Worm (Caenorhabditis elegans) whole organism, young adult: Measurements from ENCODE around the gene dhs-21.

Experiments
- B0019.2 ChIP-seq: fragments of 200-800 bp; sonication (Bioruptor generic); conservative IDR thresholded peaks from 2 replicates; pipeline ENCODE4 v1.3.6; 2022; ENCODE audit warnings: missing genetic modification reagents, missing genetic modification characterization, missing compliant biosample characterization
- F10E7.11 ChIP-seq: sonication (generic microtip); optimal IDR thresholded peaks from 2 replicates; lab custom pipeline; 2017; ENCODE audit warnings: mild to moderate bottlenecking, missing genetic modification characterization, moderate library complexity, missing compliant biosample characterization
- F22D6.2 ChIP-seq: sonication (generic microtip); optimal IDR thresholded peaks from 2 replicates; lab custom pipeline; 2016; ENCODE audit warnings: mild to moderate bottlenecking, missing genetic modification characterization, missing compliant biosample characterization
- F33H1.4 ChIP-seq: fragments of 200-800 bp; sonication (Bioruptor generic); IDR thresholded peaks from 2 replicates; pipeline ENCODE4 v1.3.6; 2022; ENCODE audit warnings: missing genetic modification reagents, missing genetic modification characterization, missing compliant biosample characterization
- F39B2.1 ChIP-seq: fragments of 200-800 bp; sonication (Bioruptor generic); IDR thresholded peaks from 2 replicates; pipeline ENCODE4 v1.3.6; 2022; ENCODE audit warnings: missing genetic modification reagents, missing genetic modification characterization, missing compliant biosample characterization
- T07F8.4 ChIP-seq: sonication (generic microtip); optimal IDR thresholded peaks from 2 replicates; lab custom pipeline; 2016; ENCODE audit warnings: mild to moderate bottlenecking, missing genetic modification characterization, moderate library complexity, missing compliant biosample characterization
- ZK185.1 ChIP-seq: sonication (generic microtip); optimal IDR thresholded peaks from 2 replicates; lab custom pipeline; 2016; ENCODE audit warnings: mild to moderate bottlenecking, missing genetic modification characterization, missing compliant biosample characterization; ENCODE audit not compliant: poor library complexity, severe bottlenecking
- aptf-3 ChIP-seq: fragments of 200-800 bp; sonication (Bioruptor generic); IDR thresholded peaks from 2 replicates; pipeline ENCODE4 v1.3.6; 2022; ENCODE audit warnings: missing genetic modification characterization, missing compliant biosample characterization
- ceh-27 ChIP-seq: fragments of 200-800 bp; sonication (Bioruptor generic); optimal IDR thresholded peaks from 2 replicates; lab custom pipeline; 2018; ENCODE audit warnings: mild to moderate bottlenecking, missing genetic modification characterization, moderate library complexity, missing compliant biosample characterization
- ceh-40 ChIP-seq: fragments of 200-800 bp; sonication (Bioruptor generic); IDR thresholded peaks from 2 replicates; pipeline ENCODE4 v1.3.6; 2022; ENCODE audit warnings: missing genetic modification characterization, missing compliant biosample characterization
- ceh-58 ChIP-seq: fragments of 200-800 bp; sonication (Bioruptor generic); IDR thresholded peaks from 2 replicates; pipeline ENCODE4 v1.3.6; 2022; ENCODE audit warnings: missing genetic modification characterization, missing compliant biosample characterization
- ceh-91 ChIP-seq: fragments of 200-800 bp; sonication (Bioruptor generic); IDR thresholded peaks from 2 replicates; pipeline ENCODE4 v1.3.6; 2022; ENCODE audit warnings: missing genetic modification reagents, missing genetic modification characterization, missing compliant biosample characterization
- dox-1 ChIP-seq: fragments of 200-800 bp; sonication (Bioruptor generic); IDR thresholded peaks from 2 replicates; pipeline ENCODE4 v1.3.6; 2022; ENCODE audit warnings: missing genetic modification reagents, missing genetic modification characterization, missing compliant biosample characterization
- dpff-1 ChIP-seq: sonication (generic microtip); optimal IDR thresholded peaks from 2 replicates; lab custom pipeline; 2017; ENCODE audit warnings: mild to moderate bottlenecking, missing genetic modification characterization, missing compliant biosample characterization
- dpl-1 ChIP-seq: fragments of 150-350 bp; optimal IDR thresholded peaks from 2 replicates; lab custom pipeline; 2014; ENCODE audit warnings: missing biosample characterization, missing genetic modification reagents, missing genetic modification characterization
- efl-1 ChIP-seq: fragments of 150-350 bp; optimal IDR thresholded peaks from 2 replicates; lab custom pipeline; 2014; ENCODE audit warnings: missing biosample characterization, missing genetic modification reagents, missing genetic modification characterization
- egl-18 ChIP-seq: fragments of 200-800 bp; sonication (Bioruptor generic); IDR thresholded peaks from 2 replicates; pipeline ENCODE4 v1.3.6; 2022; ENCODE audit warnings: missing genetic modification reagents, missing genetic modification characterization, missing compliant biosample characterization
- fkh-3 ChIP-seq: sonication (generic microtip); optimal IDR thresholded peaks from 2 replicates; lab custom pipeline; 2016; ENCODE audit warnings: mild to moderate bottlenecking, missing genetic modification characterization, missing compliant biosample characterization
- hmg-1.2 ChIP-seq: fragments of 200-800 bp; sonication (Bioruptor generic); IDR thresholded peaks from 2 replicates; pipeline ENCODE4 v1.3.6; 2022; ENCODE audit warnings: missing genetic modification reagents, missing genetic modification characterization, missing compliant biosample characterization
- hmg-20 ChIP-seq: fragments of 200-800 bp; sonication (Bioruptor generic); IDR thresholded peaks from 2 replicates; pipeline ENCODE4 v1.3.6; 2022; ENCODE audit warnings: missing genetic modification reagents, missing genetic modification characterization, missing compliant biosample characterization
- let-607 ChIP-seq, 2 experiments: fragments of 200-800 bp in 1 of 2; sonication (Bioruptor generic) in 1 of 2; sonication (generic microtip) in 1 of 2; optimal IDR thresholded peaks; 2 replicates each; lab custom pipeline; 2016 to 2018; ENCODE audit warnings: mild to moderate bottlenecking in 2 of 2, missing compliant biosample characterization in 2 of 2, missing genetic modification characterization in 2 of 2, moderate library complexity in 2 of 2, missing genotype in 1 of 2
- lin-54 ChIP-seq: fragments of 200-800 bp; sonication (Bioruptor generic); optimal IDR thresholded peaks from 2 replicates; lab custom pipeline; 2018; ENCODE audit warnings: mild to moderate bottlenecking, missing genetic modification characterization, missing compliant biosample characterization
- lir-1 ChIP-seq: fragments of 200-800 bp; sonication (Bioruptor generic); conservative IDR thresholded peaks from 2 replicates; pipeline ENCODE4 v1.3.6; 2022; ENCODE audit warnings: missing genetic modification reagents, missing genetic modification characterization, missing compliant biosample characterization
- lsl-1 ChIP-seq: fragments of 200-800 bp; sonication (Bioruptor generic); optimal IDR thresholded peaks from 2 replicates; lab custom pipeline; 2018; ENCODE audit warnings: mild to moderate bottlenecking, missing genetic modification characterization, moderate library complexity, missing compliant biosample characterization
- madf-3 ChIP-seq: fragments of 200-800 bp; sonication (Bioruptor generic); IDR thresholded peaks from 2 replicates; pipeline ENCODE4 v1.3.6; 2022; ENCODE audit warnings: missing genetic modification reagents, missing genetic modification characterization, missing compliant biosample characterization
- madf-6 ChIP-seq: fragments of 200-800 bp; sonication (Bioruptor generic); IDR thresholded peaks from 2 replicates; pipeline ENCODE4 v1.3.6; 2022; ENCODE audit warnings: missing genetic modification reagents, missing genetic modification characterization, missing compliant biosample characterization
- madf-8 ChIP-seq: fragments of 200-800 bp; sonication (Bioruptor generic); conservative IDR thresholded peaks from 2 replicates; pipeline ENCODE4 v1.3.6; 2022; ENCODE audit warnings: missing genetic modification reagents, missing genetic modification characterization, missing compliant biosample characterization
- mes-4 ChIP-seq: sonication (generic microtip); optimal IDR thresholded peaks from 2 replicates; lab custom pipeline; 2016; ENCODE audit warnings: missing genotype, missing genetic modification characterization, missing compliant biosample characterization
- nhr-90 ChIP-seq: sonication (generic microtip); optimal IDR thresholded peaks from 2 replicates; lab custom pipeline; 2016; ENCODE audit warnings: missing genotype, mild to moderate bottlenecking, missing genetic modification characterization, missing compliant biosample characterization
- rcor-1 ChIP-seq: fragments of 200-800 bp; sonication (Bioruptor generic); IDR thresholded peaks from 2 replicates; pipeline ENCODE4 v1.3.6; 2022; ENCODE audit warnings: missing genetic modification reagents, missing genetic modification characterization, missing compliant biosample characterization
- rec-8 ChIP-seq, 2 experiments: sonication (generic microtip); optimal IDR thresholded peaks; 2 replicates each; lab custom pipeline; 2016; ENCODE audit warnings: mild to moderate bottlenecking in 2 of 2, missing genetic modification characterization in 2 of 2, missing genetic modification reagents in 2 of 2, missing genotype in 2 of 2, missing biosample characterization in 1 of 2, missing compliant biosample characterization in 1 of 2, moderate library complexity in 1 of 2
- rpc-1 ChIP-seq, 2 experiments: fragments of 150-350 bp in 1 of 2; sonication (generic microtip) in 1 of 2; optimal IDR thresholded peaks; 2 replicates each; lab custom pipeline; 2014 to 2018; ENCODE audit warnings: missing biosample characterization in 1 of 2, missing genetic modification characterization in 1 of 2, missing genetic modification reagents in 1 of 2, missing genotype in 1 of 2
- snpc-4 ChIP-seq, 5 experiments: fragments of 150-350 bp in 1 of 5; sonication (generic microtip) in 4 of 5; optimal IDR thresholded peaks; 2 replicates each; lab custom pipeline; 2014 to 2018; ENCODE audit warnings: missing genetic modification characterization in 5 of 5, missing biosample characterization in 3 of 5, antibody characterized with exemption in 2 of 5, mild to moderate bottlenecking in 2 of 5, missing compliant biosample characterization in 2 of 5, missing genotype in 2 of 5, moderate library complexity in 2 of 5, missing genetic modification reagents in 1 of 5
- somi-1 ChIP-seq: fragments of 200-800 bp; sonication (Bioruptor generic); optimal IDR thresholded peaks from 2 replicates; lab custom pipeline; 2018; ENCODE audit warnings: mild to moderate bottlenecking, missing genetic modification characterization, missing compliant biosample characterization
- tbp1 ChIP-seq: fragments of 200-800 bp; sonication (Bioruptor generic); optimal IDR thresholded peaks from 2 replicates; lab custom pipeline; 2018; ENCODE audit warnings: mild to moderate bottlenecking, missing genetic modification characterization, missing compliant biosample characterization
- tlf-1 ChIP-seq: fragments of 200-800 bp; sonication (Bioruptor generic); optimal IDR thresholded peaks from 2 replicates; lab custom pipeline; 2018; ENCODE audit warnings: mild to moderate bottlenecking, missing genetic modification characterization, missing compliant biosample characterization
- zfh-2 ChIP-seq: fragments of 200-800 bp; sonication (Bioruptor generic); conservative IDR thresholded peaks from 2 replicates; pipeline ENCODE4 v1.3.6; 2022; ENCODE audit warnings: missing genetic modification reagents, missing genetic modification characterization, missing compliant biosample characterization
- ztf-25 ChIP-seq: fragments of 200-800 bp; sonication (Bioruptor generic); IDR thresholded peaks from 2 replicates; pipeline ENCODE4 v1.3.6; 2022; ENCODE audit warnings: missing genetic modification reagents, missing genetic modification characterization, missing compliant biosample characterization
- ztf-3 ChIP-seq: fragments of 200-800 bp; sonication (Bioruptor generic); optimal IDR thresholded peaks from 2 replicates; lab custom pipeline; 2018; ENCODE audit warnings: mild to moderate bottlenecking, missing genetic modification characterization, missing compliant biosample characterization

The dhs-21 gene

DNA sequence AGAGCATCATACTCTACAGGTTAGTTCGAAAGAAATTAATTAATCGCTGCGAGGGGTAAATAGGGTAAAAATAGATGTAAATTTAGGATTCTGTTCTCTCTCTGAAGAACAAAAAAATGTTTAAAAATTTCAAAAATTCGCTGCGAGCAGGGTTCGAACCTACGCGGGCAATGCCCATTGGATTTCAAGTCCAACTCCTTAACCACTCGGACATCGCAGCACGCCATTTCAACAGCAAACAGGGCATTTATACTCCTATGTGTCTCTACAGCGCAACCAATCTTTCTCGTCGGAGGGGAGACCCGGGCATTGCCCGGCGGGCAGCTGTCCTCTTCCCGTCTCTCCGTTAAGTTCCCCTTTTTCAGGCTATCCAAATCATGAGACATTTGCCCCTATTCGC is 46.8 kb upstream of the dhs-21 start (continued):
- TF ChIP-seq madf-3 (no peak), aptf-3 (GFP tag; lab: Robert Waterston, UW) (0 out of 2 replicates have a peak, but pooled peaks have one; percentile 26), nhr-90 (tag; lab: Kevin White, UChicago) (peak; percentile 75), ztf-3 (GFP tag; lab: Kevin White, UChicago) (no peak), ceh-40 (GFP tag; lab: Robert Waterston, UW) (peak; percentile 78; the same call in 1 of the 2 replicates), B0019.2 (no peak), ceh-27 (GFP tag; lab: Kevin White, UChicago) (peak; percentile 75)

DNA sequence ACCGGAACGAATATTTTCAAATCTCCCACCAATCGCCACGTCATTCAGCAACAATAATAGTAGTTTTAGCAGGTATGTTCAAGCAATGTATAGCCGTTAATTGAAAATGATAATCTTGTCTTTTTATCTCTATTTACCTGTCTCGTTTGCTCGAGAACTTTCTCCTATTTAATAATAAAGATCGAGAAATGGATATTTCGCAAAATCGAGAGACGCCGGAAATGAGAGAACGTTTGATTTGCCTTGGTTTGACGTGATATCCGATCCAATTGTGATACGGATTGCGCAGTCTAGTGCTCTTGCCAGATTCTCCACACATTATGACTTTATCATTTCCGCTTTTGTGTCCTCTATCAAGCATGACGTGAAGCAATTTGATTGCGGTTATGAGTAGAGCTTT is 40.4 kb upstream of the dhs-21 start:
- TF ChIP-seq ztf-25 = no peak
- TF ChIP-seq, all 124 proteins: peak for 0

DNA sequence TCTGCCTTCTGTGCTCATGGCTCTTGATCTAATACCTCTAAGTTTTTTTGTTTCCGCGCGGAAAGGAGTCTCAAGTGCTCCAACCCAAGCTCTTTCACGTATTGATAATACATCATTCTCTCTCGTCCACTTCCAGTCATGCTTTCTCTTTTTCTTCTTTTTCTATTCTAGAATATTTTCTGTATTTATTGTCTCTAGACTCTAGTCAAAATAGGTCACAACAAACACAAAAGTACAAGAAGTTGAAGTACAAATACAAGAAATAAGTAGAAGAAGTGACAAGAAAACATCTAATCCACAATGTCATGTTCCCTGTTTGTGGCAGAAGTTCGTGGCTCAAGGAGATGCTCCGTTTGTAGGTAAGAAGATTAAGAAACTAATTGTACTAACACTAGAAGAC is 39.8 kb upstream of the dhs-21 start, which contains the start of gene ZC455.1:
Gene ZC455.1, plus strand, starts transcription at position 301 of the 400 bp plus-strand sequence.
- TF ChIP-seq F39B2.1 (GFP tag; lab: Robert Waterston, UW) (no peak), lir-1 (no peak), hmg-20 (GFP tag; lab: Robert Waterston, UW) (no peak), tbp1 (no peak), zfh-2 (no peak), somi-1 (GFP tag; lab: Kevin White, UChicago) (no peak), ceh-40 (GFP tag; lab: Robert Waterston, UW) (no peak), fkh-3 (tag; lab: Kevin White, UChicago) (no peak), ztf-25 (no peak), ceh-58 (GFP tag; lab: Robert Waterston, UW) (no peak), T07F8.4 (no peak), ceh-27 (GFP tag; lab: Kevin White, UChicago) (no peak), madf-8 (GFP tag; lab: Robert Waterston, UW) (no peak), rpc-1 (optimal IDR thresholded peaks at IDR 0.05; lab: Kevin White, UChicago) (no peak), rpc-1 (tag; optimal IDR thresholded peaks at IDR 0.05; lab: Kevin White, UChicago) (no peak), egl-18 (no peak), mes-4 (tag; lab: Kevin White, UChicago) (no peak)

DNA sequence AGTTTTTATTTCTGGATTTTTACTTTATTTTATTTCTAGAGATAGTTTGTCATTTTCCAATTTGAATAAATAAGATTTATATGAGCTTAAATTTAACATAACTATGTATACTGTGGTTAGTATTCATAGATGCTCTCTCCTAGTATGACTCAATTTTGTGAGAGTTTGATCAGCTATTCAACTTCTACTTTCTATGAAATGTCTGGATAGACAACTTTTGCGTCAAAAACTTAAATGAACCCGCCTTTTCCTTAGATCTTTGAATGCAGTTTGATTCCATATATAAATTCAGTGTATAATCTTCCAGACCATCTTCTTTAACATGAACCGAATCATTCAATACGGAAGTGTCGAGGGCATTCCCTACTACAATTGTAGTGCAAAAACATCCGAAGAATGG is 35.5 kb upstream of the dhs-21 start, which contains the start of gene srt-43:
Gene srt-43, plus strand, starts transcription at position 301 of the 400 bp plus-strand sequence.
- TF ChIP-seq tbp1 = no peak
- TF ChIP-seq F22D6.2 (tag; lab: Kevin White, UChicago) = no peak

DNA sequence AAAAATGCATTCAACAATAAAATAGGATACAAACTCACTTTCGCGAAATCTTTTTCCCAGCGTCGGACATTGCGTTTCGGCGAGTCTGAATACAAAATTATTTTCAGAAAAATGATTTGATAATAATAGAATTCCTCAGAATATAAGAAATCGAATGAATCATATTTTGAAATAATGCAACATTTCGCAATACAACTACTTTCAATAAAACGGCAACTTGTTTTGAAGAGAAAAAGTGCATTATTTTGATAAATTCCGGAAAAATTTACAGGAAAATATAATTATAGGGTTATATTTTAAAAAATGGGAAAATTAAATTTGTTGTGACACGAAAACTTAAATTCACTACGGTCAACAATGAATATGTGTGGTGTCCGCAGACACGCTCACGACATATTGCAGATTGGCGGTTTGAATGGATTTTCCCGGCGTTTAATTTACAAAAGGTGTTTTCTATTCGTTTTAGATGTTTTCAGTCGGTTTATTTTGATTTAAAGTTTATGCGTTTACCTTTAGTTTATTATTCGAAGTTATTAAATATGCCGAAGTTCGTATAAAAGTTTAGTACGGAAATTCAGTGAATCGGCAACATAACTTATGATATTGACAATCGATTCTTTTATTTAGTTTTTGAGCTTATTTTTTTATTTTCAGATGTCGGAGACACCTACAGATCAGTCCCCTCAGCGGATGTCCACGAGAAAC is 30.0 kb upstream of the dhs-21 start, which contains the start of the genes abcf-1 and scc-3:
Gene abcf-1, minus strand, starts transcription at position 85 of the 705 bp plus-strand sequence.
Gene scc-3, plus strand, starts transcription at position 655 of the 705 bp plus-strand sequence.
- TF ChIP-seq lin-54 (GFP tag; lab: Kevin White, UChicago) = peak; percentile 35
- TF ChIP-seq tbp1 = peak; percentile 15
- no peak for TF ChIP-seq dpff-1 (tag; lab: Kevin White, UChicago)
- TF ChIP-seq lsl-1 (GFP tag; lab: Kevin White, UChicago) = peak; percentile 77
- peak; percentile 91 for TF ChIP-seq efl-1 (GFP tag; lab: Kevin White, UChicago)
- no peak for TF ChIP-seq F10E7.11 (tag; lab: Kevin White, UChicago)
- TF ChIP-seq madf-6 (GFP tag; lab: Robert Waterston, UW) = peak; percentile 81; the same call in 1 of the 2 replicates
- TF ChIP-seq dox-1 (GFP tag; lab: Robert Waterston, UW) = 0 out of 2 replicates have a peak, but pooled peaks have one; percentile 14
- TF ChIP-seq fkh-3 (tag; lab: Kevin White, UChicago) = no peak
- TF ChIP-seq F33H1.4 = peak; percentile 48
- no peak for TF ChIP-seq hmg-1.2 (GFP tag; lab: Robert Waterston, UW)
- no peak for TF ChIP-seq tlf-1
- peak; percentile 61 for TF ChIP-seq ceh-91
- TF ChIP-seq dpl-1 (GFP tag; lab: Kevin White, UChicago) = peak; percentile 51
- TF ChIP-seq ZK185.1 (tag; lab: Kevin White, UChicago) = no peak
- TF ChIP-seq let-607 (tag; optimal IDR thresholded peaks at IDR 0.05; lab: Kevin White, UChicago) = no peak
- no peak for TF ChIP-seq rec-8 (tag; optimal IDR thresholded peaks at IDR 0.05; lab: Kevin White, UChicago)
- no peak for TF ChIP-seq snpc-4 (GFP tag; optimal IDR thresholded peaks at IDR 0.05; lab: Kevin White, UChicago)
- peak in 1 of 4 experiments; percentile 43 for TF ChIP-seq snpc-4 (tag; optimal IDR thresholded peaks at IDR 0.05; lab: Kevin White, UChicago)
- no peak for TF ChIP-seq rcor-1
